Worm (Caenorhabditis elegans): ENCODE measurements around the gene srap-1.

The srap-1 gene

ce11 chrII:11157660-11158059, 45.4 kb upstream of the srap-1 start (continued):
- no peak; the same call in 1 of the 2 replicates for TF ChIP-seq set-16 (GFP tag; IDR thresholded peaks at IDR 0.05)
- peak; percentile 70 for TF ChIP-seq mes-2 (tag; optimal IDR thresholded peaks at IDR 0.05; ENCODE audit: poor library complexity, severe bottlenecking)
- TF ChIP-seq F44E2.7 (GFP tag; IDR thresholded peaks at IDR 0.05) = 0 out of 2 replicates have a peak, but pooled peaks have one; percentile 14
- peak; percentile 85 for TF ChIP-seq Y105C5A.15 (GFP tag; IDR thresholded peaks at IDR 0.05)
- TF ChIP-seq daf-12 (tag; optimal IDR thresholded peaks at IDR 0.05) = no peak
- peak; percentile 80 for TF ChIP-seq vab-7 (GFP tag; IDR thresholded peaks at IDR 0.05)
- TF ChIP-seq zip-2 (tag; optimal IDR thresholded peaks at IDR 0.05) = peak; percentile 22
- peak; percentile 51; the same call in 1 of the 2 replicates for TF ChIP-seq ceh-20 (GFP tag; IDR thresholded peaks at IDR 0.05)
- peak; percentile 30 for TF ChIP-seq lin-13 (GFP tag; optimal IDR thresholded peaks at IDR 0.05)
- TF ChIP-seq hif-1 (tag; optimal IDR thresholded peaks at IDR 0.05) = peak in 1 of 2 experiments; percentile 40
- TF ChIP-seq zip-11 (GFP tag; IDR thresholded peaks at IDR 0.05) = no peak
- TF ChIP-seq nhr-42 (GFP tag; IDR thresholded peaks at IDR 0.05) = peak; percentile 74
- TF ChIP-seq hmg-1.1 (GFP tag; IDR thresholded peaks at IDR 0.05) = peak; percentile 84
- peak; percentile 72; the same call in 1 of the 2 replicates for TF ChIP-seq pha-4 (GFP tag; IDR thresholded peaks at IDR 0.05)
- TF ChIP-seq pha-4 (tag; optimal IDR thresholded peaks at IDR 0.05) = no peak
- TF ChIP-seq T20F7.1 (GFP tag; optimal IDR thresholded peaks at IDR 0.05) = peak; percentile 3
- peak; percentile 60 for TF ChIP-seq php-3 (GFP tag; IDR thresholded peaks at IDR 0.05)
- no peak for TF ChIP-seq sdz-12 (GFP tag; optimal IDR thresholded peaks at IDR 0.05)
- no peak for TF ChIP-seq aly-2 (tag; optimal IDR thresholded peaks at IDR 0.05)
- TF ChIP-seq spr-1 (tag; optimal IDR thresholded peaks at IDR 0.05) = no peak
- no peak for TF ChIP-seq fkh-10 (GFP tag; optimal IDR thresholded peaks at IDR 0.05)
- peak; percentile 29 for TF ChIP-seq hlh-30 (tag; optimal IDR thresholded peaks at IDR 0.05; ENCODE audit: insufficient read depth)
- TF ChIP-seq attf-4 (tag; optimal IDR thresholded peaks at IDR 0.05) = no peak
- no peak for TF ChIP-seq nhr-10 (tag; optimal IDR thresholded peaks at IDR 0.05)
- peak; percentile 68 for TF ChIP-seq arid-1 (GFP tag; conservative IDR thresholded peaks at IDR 0.05)
- TF ChIP-seq snpc-4 (tag; optimal IDR thresholded peaks at IDR 0.05) = no peak

ce11 chrII:11161675-11162074, 41.3 kb upstream of the srap-1 start:
- peak; percentile 65 for TF ChIP-seq aha-1 (tag)
- no peak for TF ChIP-seq egl-27 (tag; optimal IDR thresholded peaks at IDR 0.05)
- TF ChIP-seq nhr-28 (tag; optimal IDR thresholded peaks at IDR 0.05) = peak; percentile 5

- no peak for TF ChIP-seq ZK337.2 (GFP tag; IDR thresholded peaks at IDR 0.05)
- peak; percentile 41 for TF ChIP-seq nhr-28 (tag; optimal IDR thresholded peaks at IDR 0.05)
- no peak for TF ChIP-seq dmd-8 (GFP tag; IDR thresholded peaks at IDR 0.05)
- TF ChIP-seq aha-1 (tag) = peak; percentile 6
Measured at ce11 chrII:11162390-11162789, 40.6 kb upstream of the srap-1 start, which contains the start of gene ptr-13. ptr-13 (minus strand) TSS chrII:11162481.

- TF ChIP-seq hlh-30 (tag; optimal IDR thresholded peaks at IDR 0.05; ENCODE audit: insufficient read depth) (peak; percentile 23), nhr-28 (tag; optimal IDR thresholded peaks at IDR 0.05) (peak; percentile 67), T26A8.4 (GFP tag; IDR thresholded peaks at IDR 0.05) (no peak)
Measured at ce11 chrII:11163291-11163690, 39.7 kb upstream of the srap-1 start.

- TF ChIP-seq mes-2 (tag; optimal IDR thresholded peaks at IDR 0.05; ENCODE audit: poor library complexity, severe bottlenecking) = peak; percentile 3
- TF ChIP-seq pha-4 (GFP tag; IDR thresholded peaks at IDR 0.05) = peak; percentile 32; the same call in 1 of the 2 replicates
- TF ChIP-seq pha-4 (tag; optimal IDR thresholded peaks at IDR 0.05) = no peak
- peak; percentile 13 for TF ChIP-seq hlh-30 (tag; optimal IDR thresholded peaks at IDR 0.05; ENCODE audit: insufficient read depth)
- no peak for TF ChIP-seq snpc-1.2 (GFP tag; IDR thresholded peaks at IDR 0.05)
- no peak for TF ChIP-seq unc-130 (GFP tag; optimal IDR thresholded peaks at IDR 0.05)
- no peak for TF ChIP-seq ces-1 (GFP tag; optimal IDR thresholded peaks at IDR 0.05)
- TF ChIP-seq dve-1 (tag; optimal IDR thresholded peaks at IDR 0.05; ENCODE audit: insufficient read depth) = peak; percentile 16
- TF ChIP-seq set-16 (GFP tag; IDR thresholded peaks at IDR 0.05) = peak; percentile 79
- no peak for TF ChIP-seq lin-15B (tag; optimal IDR thresholded peaks at IDR 0.05)
- TF ChIP-seq ceh-62 (tag; optimal IDR thresholded peaks at IDR 0.05) = no peak
- no peak for TF ChIP-seq daf-16 (GFP tag; optimal IDR thresholded peaks at IDR 0.05)
- peak; percentile 29 for TF ChIP-seq daf-16 (tag; optimal IDR thresholded peaks at IDR 0.05)
- no peak for TF ChIP-seq dmd-9 (GFP tag; IDR thresholded peaks at IDR 0.05)
- TF ChIP-seq lsy-2 (tag; optimal IDR thresholded peaks at IDR 0.05) = peak in 1 of 2 experiments; percentile 14
Measured at ce11 chrII:11166414-11166813, 36.6 kb upstream of the srap-1 start.
